Fruit fly (Drosophila melanogaster): ENCODE results near the gene Strump.

Gene Strump

DNA sequence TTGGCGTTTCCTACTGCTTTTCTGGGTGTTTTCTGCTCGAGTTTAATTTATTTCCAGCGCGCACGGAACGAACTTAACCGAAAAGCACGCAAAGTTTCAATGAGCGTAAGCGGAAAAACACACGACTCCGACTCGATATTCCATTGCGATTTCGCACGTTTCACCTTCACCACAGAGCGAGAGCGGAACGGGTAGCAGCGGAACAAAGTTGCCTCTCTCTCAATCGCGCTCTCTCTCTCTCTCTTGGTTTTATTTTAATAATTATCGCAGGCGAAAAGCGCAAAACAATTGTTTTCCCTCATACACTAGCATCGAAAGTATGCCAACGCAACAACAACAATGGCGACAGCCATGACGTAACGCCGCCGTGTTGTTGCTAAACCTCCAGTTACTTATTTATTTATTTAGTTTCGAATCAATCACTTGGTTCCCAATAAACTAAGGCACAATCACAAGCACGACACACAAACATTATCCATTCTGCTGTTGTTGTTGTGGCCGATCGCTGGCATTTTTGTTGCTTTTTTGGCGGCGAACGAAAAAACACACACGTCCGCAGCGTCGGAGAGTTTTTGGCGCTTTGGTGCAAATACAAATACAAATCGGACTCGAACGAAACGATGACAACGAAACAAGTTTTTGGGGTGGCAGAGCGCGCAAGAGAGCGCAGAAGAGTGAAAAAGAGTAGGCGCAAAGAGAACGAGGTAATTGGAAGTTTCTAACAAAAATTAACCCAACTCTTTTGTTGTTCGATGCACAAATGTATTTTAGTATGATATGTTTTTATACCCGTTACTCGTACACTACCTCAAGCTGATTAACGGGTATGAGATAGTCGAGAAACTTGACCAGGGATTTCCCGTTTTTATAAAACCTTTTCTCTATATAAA is 42.6 kb downstream of the Strump start, which contains the start of gene CG5151 (continued):
- TF ChIP-seq cwo (GFP tag; optimal IDR thresholded peaks at IDR 0.05) (peak; percentile 53), sug (tag; optimal IDR thresholded peaks at IDR 0.05) (peak; percentile 19), Pdp1 (GFP tag; optimal IDR thresholded peaks at IDR 0.05) (peak in 1 of 2 experiments; percentile 95), CG34376 (GFP tag; optimal IDR thresholded peaks at IDR 0.05) (peak; percentile 75), CG3838 (GFP tag; optimal IDR thresholded peaks at IDR 0.05) (peak; percentile 11), CG17912 (GFP tag; optimal IDR thresholded peaks at IDR 0.05) (no peak), yki (optimal IDR thresholded peaks at IDR 0.05) (peak; percentile 74), scrt (GFP tag; optimal IDR thresholded peaks at IDR 0.05) (peak; percentile 18), ab (GFP tag; optimal IDR thresholded peaks at IDR 0.05) (no peak), CG9437 (GFP tag; optimal IDR thresholded peaks at IDR 0.05) (peak; percentile 44), CG17568 (GFP tag; optimal IDR thresholded peaks at IDR 0.05) (peak; percentile 20), D (optimal IDR thresholded peaks at IDR 0.05) (no peak), D (GFP tag; optimal IDR thresholded peaks at IDR 0.05) (no peak), CG34224 (GFP tag; IDR thresholded peaks at IDR 0.05; ENCODE audit: partially characterized antibody) (peak; percentile 35), Doc3 (GFP tag; IDR thresholded peaks at IDR 0.05; ENCODE audit: partially characterized antibody) (peak; percentile 44; the same call in 1 of the 3 replicates)

DNA sequence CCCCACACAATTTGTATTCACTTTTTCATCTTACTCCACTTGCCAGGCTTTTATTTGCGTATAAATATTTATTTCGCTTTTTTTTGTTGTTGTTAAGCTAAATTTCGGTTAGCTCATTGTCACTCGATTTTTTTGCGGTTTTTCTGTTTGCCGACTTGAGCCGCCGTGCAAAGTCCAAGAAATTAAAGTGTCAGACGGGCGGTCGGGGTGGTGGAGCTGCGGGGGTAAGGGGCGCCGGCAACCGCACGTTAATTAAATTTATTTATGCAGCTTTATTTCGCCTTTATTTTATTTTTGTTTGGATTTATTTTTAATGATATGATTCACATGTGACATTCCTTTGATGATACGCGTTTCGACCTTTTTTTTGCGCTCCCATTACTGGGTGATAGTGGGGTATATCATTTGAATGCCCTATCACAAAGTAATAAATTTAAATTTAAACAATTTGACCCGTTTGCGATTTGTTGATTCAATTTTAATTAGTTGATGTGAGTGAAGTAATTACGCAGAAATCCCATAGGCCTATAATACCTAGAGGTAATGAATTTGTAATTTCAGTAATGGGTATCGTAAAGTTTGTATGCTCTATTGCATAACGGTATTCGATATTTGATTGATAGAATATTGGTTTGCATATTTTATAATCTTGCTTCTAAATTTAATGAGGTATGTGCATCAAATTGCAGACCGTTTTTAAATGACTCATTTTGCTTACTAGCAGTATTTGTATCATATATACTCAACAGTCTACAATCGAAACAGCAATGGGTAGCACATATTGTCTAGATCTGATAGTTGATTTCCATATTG is 43.8 kb downstream of the Strump start:
- no peak for TF ChIP-seq CG10267 (tag; optimal IDR thresholded peaks at IDR 0.05)
- TF ChIP-seq psq (GFP tag; optimal IDR thresholded peaks at IDR 0.05): no peak
- TF ChIP-seq Trl (optimal IDR thresholded peaks at IDR 0.05): no peak
- peak; percentile 37 for TF ChIP-seq Trl (GFP tag; optimal IDR thresholded peaks at IDR 0.05)
- TF ChIP-seq disco-r (GFP tag; optimal IDR thresholded peaks at IDR 0.05): no peak
- TF ChIP-seq Hmr (GFP tag; optimal IDR thresholded peaks at IDR 0.05): peak; percentile 46
- TF ChIP-seq Dll (GFP tag; IDR thresholded peaks at IDR 0.05; ENCODE audit: partially characterized antibody): no peak
- TF ChIP-seq chm (GFP tag; IDR thresholded peaks at IDR 0.05): no peak
- 0 out of 3 replicates have a peak, but pooled peaks have one; percentile 45 for TF ChIP-seq otp (GFP tag; IDR thresholded peaks at IDR 0.05)
- peak; percentile 48 for TF ChIP-seq Oli (tag; optimal IDR thresholded peaks at IDR 0.05)
- no peak for TF ChIP-seq amos (GFP tag; IDR thresholded peaks at IDR 0.05; ENCODE audit: partially characterized antibody)
- TF ChIP-seq Hr51 (GFP tag; optimal IDR thresholded peaks at IDR 0.05): peak in 1 of 2 experiments; percentile 61
- TF ChIP-seq CG15479 (GFP tag; optimal IDR thresholded peaks at IDR 0.05): no peak
- no peak for TF ChIP-seq CG11456 (GFP tag; IDR thresholded peaks at IDR 0.05)
- TF ChIP-seq CTCF (GFP tag; optimal IDR thresholded peaks at IDR 0.05): no peak
- no peak for TF ChIP-seq dmrt11E (tag; optimal IDR thresholded peaks at IDR 0.05)
- TF ChIP-seq Neu2 (GFP tag; optimal IDR thresholded peaks at IDR 0.05; ENCODE audit: borderline replicate concordance): no peak
- TF ChIP-seq CG43689 (GFP tag; IDR thresholded peaks at IDR 0.05): no peak
- 0 out of 2 replicates have a peak, but pooled peaks have one; percentile 21 for TF ChIP-seq ranshi (GFP tag; IDR thresholded peaks at IDR 0.05)
- no peak for TF ChIP-seq Lpt (GFP tag; optimal IDR thresholded peaks at IDR 0.05)
- no peak for TF ChIP-seq CG2116 (GFP tag; optimal IDR thresholded peaks at IDR 0.05)
- no peak for TF ChIP-seq ATbp (GFP tag; optimal IDR thresholded peaks at IDR 0.05)
- no peak for TF ChIP-seq pzg (GFP tag; optimal IDR thresholded peaks at IDR 0.05)
- TF ChIP-seq CG17385 (GFP tag; optimal IDR thresholded peaks at IDR 0.05): peak; percentile 31
- TF ChIP-seq gcm (GFP tag; optimal IDR thresholded peaks at IDR 0.05): no peak
- TF ChIP-seq dati (GFP tag; IDR thresholded peaks at IDR 0.05): no peak
- no peak for TF ChIP-seq sqz (GFP tag; optimal IDR thresholded peaks at IDR 0.05)
- no peak for TF ChIP-seq danr (GFP tag; IDR thresholded peaks at IDR 0.05)
- TF ChIP-seq CG4617 (GFP tag; optimal IDR thresholded peaks at IDR 0.05; ENCODE audit: borderline replicate concordance): no peak
- peak; percentile 57 for TF ChIP-seq Hsf (GFP tag; optimal IDR thresholded peaks at IDR 0.05)
- TF ChIP-seq H15 (GFP tag; IDR thresholded peaks at IDR 0.05): no peak
- TF ChIP-seq Awh (GFP tag; IDR thresholded peaks at IDR 0.05): 0 out of 2 replicates have a peak, but pooled peaks have one; percentile 25
